Worm (Caenorhabditis elegans) whole organism, L4 larva: ENCODE data around the gene fbxb-117.

ENCODE experiments used
- F10B5.3 ChIP-seq: sonication (generic microtip); optimal IDR thresholded peaks from 2 replicates; lab custom pipeline; 2016; ENCODE audit warnings: mild to moderate bottlenecking, missing genetic modification characterization, missing compliant biosample characterization
- ces-1 ChIP-seq: fragments of 150-350 bp; sonication (generic microtip); optimal IDR thresholded peaks from 4 replicates; lab custom pipeline; 2014; ENCODE audit warnings: missing biosample characterization, missing genetic modification reagents, missing genetic modification characterization

ce11 chrV:19301934-19302333 lies 19.5 kb downstream of the fbxb-117 start, which contains the start of gene fbxb-62:
- TF ChIP-seq F10B5.3: no peak
- no peak for TF ChIP-seq ces-1 (GFP tag; lab: Kevin White, UChicago)
